Worm (Caenorhabditis elegans) whole organism, L3 larva: ENCODE measurements around the gene npr-40.

Experiments
- ceh-16 ChIP-seq: sonication (generic microtip); optimal IDR thresholded peaks from 2 replicates; lab custom pipeline; 2017; ENCODE audit warnings: missing biosample characterization, missing genetic modification characterization
- daf-12 ChIP-seq: fragments of 150-350 bp; optimal IDR thresholded peaks from 2 replicates; lab custom pipeline; 2014; ENCODE audit warnings: missing biosample characterization, missing genetic modification reagents, missing genetic modification characterization
- jun-1 ChIP-seq: fragments of 150-350 bp; optimal IDR thresholded peaks from 2 replicates; lab custom pipeline; 2014; ENCODE audit warnings: missing biosample characterization, missing genetic modification reagents, missing genetic modification characterization
- nfya-1 ChIP-seq: sonication (generic microtip); optimal IDR thresholded peaks from 2 replicates; lab custom pipeline; 2017; ENCODE audit warnings: missing genetic modification characterization, mild to moderate bottlenecking, missing compliant biosample characterization, antibody characterized with exemption, moderate library complexity; ENCODE audit not compliant: insufficient read depth
- nhr-11 ChIP-seq: fragments of 150-350 bp; optimal IDR thresholded peaks from 2 replicates; lab custom pipeline; 2014; ENCODE audit warnings: missing biosample characterization, missing genetic modification characterization
- nhr-12 ChIP-seq: fragments of 150-350 bp; optimal IDR thresholded peaks from 2 replicates; lab custom pipeline; 2014; ENCODE audit warnings: missing biosample characterization, missing genetic modification characterization
- snpc-4 ChIP-seq: fragments of 150-350 bp; optimal IDR thresholded peaks from 2 replicates; lab custom pipeline; 2014; ENCODE audit warnings: missing biosample characterization, missing genetic modification characterization

DNA sequence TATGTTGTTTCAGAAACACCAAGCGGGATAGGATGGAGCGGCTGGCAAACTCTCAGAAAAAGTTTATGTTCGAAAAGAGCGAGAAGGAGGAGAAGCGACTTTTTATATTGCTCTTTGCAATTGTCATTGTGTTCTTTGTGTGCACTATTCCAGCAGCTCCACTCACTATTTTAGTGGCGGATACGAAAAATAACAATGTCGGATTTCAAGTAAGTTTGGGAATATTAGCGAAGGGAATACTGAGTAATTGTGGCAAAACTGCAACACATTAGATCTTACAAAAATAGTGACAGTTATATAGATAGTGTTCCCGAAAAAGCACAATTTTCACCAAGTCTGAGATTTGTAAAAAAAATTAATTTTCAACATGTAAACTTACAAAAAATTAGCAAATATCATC, 4.1 kb downstream of the npr-40 start:
- TF ChIP-seq nfya-1 (tag; lab: Kevin White, UChicago) (no peak), nhr-11 (tag; lab: Kevin White, UChicago) (no peak), ceh-16 (tag; lab: Kevin White, UChicago) (no peak), snpc-4 (tag; lab: Kevin White, UChicago) (no peak), nhr-12 (tag; lab: Kevin White, UChicago) (no peak), jun-1 (tag; lab: Kevin White, UChicago) (no peak), daf-12 (tag; lab: Kevin White, UChicago) (no peak)
